Fruit fly (Drosophila melanogaster) whole organism, embryonic: Measurements from ENCODE around the gene CG15199.

ENCODE experiments used
- Atf-2 ChIP-seq: fragments of 200-800 bp; sonication (Bioruptor generic); optimal IDR thresholded peaks from 2 replicates; lab custom pipeline; 2016; ENCODE audit warnings: missing biosample characterization, missing genetic modification characterization
- CG10209 ChIP-seq: fragments of 200-800 bp; sonication (Bioruptor generic); optimal IDR thresholded peaks from 3 replicates; lab custom pipeline; 2017; ENCODE audit warnings: missing biosample characterization, mild to moderate bottlenecking, missing genetic modification characterization, missing genetic modification reagents
- CG11247 ChIP-seq: fragments of 200-800 bp; sonication (Bioruptor generic); IDR thresholded peaks from 2 replicates; pipeline ENCODE4 v1.3.6; 2022; ENCODE audit warnings: missing biosample characterization, missing genetic modification characterization
- CG11504 ChIP-seq: fragments of 200-800 bp; sonication (Bioruptor generic); optimal IDR thresholded peaks from 3 replicates; lab custom pipeline; 2019; ENCODE audit warnings: missing biosample characterization, mild to moderate bottlenecking, missing genetic modification characterization, moderate library complexity
- CG13296 ChIP-seq: fragments of 200-800 bp; sonication (Bioruptor generic); optimal IDR thresholded peaks from 3 replicates; lab custom pipeline; 2018; ENCODE audit warnings: missing biosample characterization, mild to moderate bottlenecking, missing genetic modification characterization
- CG14667 ChIP-seq: fragments of 200-800 bp; sonication (Bioruptor generic); IDR thresholded peaks from 2 replicates; pipeline ENCODE4 v1.3.6; 2022; ENCODE audit warnings: missing biosample characterization, missing genetic modification characterization
- CG14710 ChIP-seq: fragments of 200-800 bp; sonication (Bioruptor generic); optimal IDR thresholded peaks from 3 replicates; lab custom pipeline; 2019; ENCODE audit warnings: missing biosample characterization, mild to moderate bottlenecking, missing genetic modification characterization, moderate library complexity
- CG15011 ChIP-seq: fragments of 200-800 bp; sonication (Bioruptor generic); optimal IDR thresholded peaks from 3 replicates; lab custom pipeline; 2018; ENCODE audit warnings: missing biosample characterization, mild to moderate bottlenecking, missing genetic modification characterization
- CG15514 ChIP-seq: fragments of 200-800 bp; sonication (Bioruptor generic); optimal IDR thresholded peaks from 3 replicates; lab custom pipeline; 2017; ENCODE audit warnings: missing biosample characterization, missing genetic modification characterization, mild to moderate bottlenecking, moderate library complexity, missing genetic modification reagents
- CG17186 ChIP-seq: fragments of 200-800 bp; sonication (Bioruptor generic); optimal IDR thresholded peaks from 3 replicates; lab custom pipeline; 2017; ENCODE audit warnings: missing biosample characterization, missing genetic modification reagents, missing genetic modification characterization
- CG2116 ChIP-seq: fragments of 200-800 bp; sonication (Bioruptor generic); optimal IDR thresholded peaks from 3 replicates; lab custom pipeline; 2018; ENCODE audit warnings: missing biosample characterization, mild to moderate bottlenecking, missing genetic modification characterization
- CG30020 ChIP-seq: fragments of 200-800 bp; optimal IDR thresholded peaks from 2 replicates; lab custom pipeline; 2019; ENCODE audit warnings: missing biosample characterization, mild to moderate bottlenecking, missing genetic modification characterization, moderate library complexity
- CG30403 ChIP-seq: fragments of 200-800 bp; sonication (Bioruptor generic); optimal IDR thresholded peaks from 3 replicates; lab custom pipeline; 2016; ENCODE audit warnings: missing biosample characterization, missing genetic modification characterization
- CG3163 ChIP-seq: fragments of 200-800 bp; sonication (Bioruptor generic); optimal IDR thresholded peaks from 3 replicates; lab custom pipeline; 2016; ENCODE audit warnings: missing biosample characterization, missing genetic modification characterization
- CG3407 ChIP-seq: fragments of 200-800 bp; sonication (Bioruptor generic); optimal IDR thresholded peaks from 2 replicates; lab custom pipeline; 2018; ENCODE audit warnings: missing biosample characterization, mild to moderate bottlenecking, missing genetic modification characterization
- CG3847 ChIP-seq: fragments of 200-800 bp; sonication (Bioruptor generic); IDR thresholded peaks from 2 replicates; pipeline ENCODE4 v1.3.6; 2022; ENCODE audit warnings: missing biosample characterization, missing genetic modification characterization
- CG4328 ChIP-seq: fragments of 200-800 bp; sonication (Bioruptor generic); optimal IDR thresholded peaks from 3 replicates; lab custom pipeline; 2017; ENCODE audit warnings: missing biosample characterization, missing genetic modification reagents, missing genetic modification characterization
- CG5180 ChIP-seq: fragments of 200-800 bp; sonication (Bioruptor generic); optimal IDR thresholded peaks from 3 replicates; lab custom pipeline; 2017; ENCODE audit warnings: missing biosample characterization, missing genetic modification characterization, mild to moderate bottlenecking, moderate library complexity, missing genetic modification reagents
- CG5245 ChIP-seq: fragments of 200-800 bp; sonication (Bioruptor generic); optimal IDR thresholded peaks from 3 replicates; lab custom pipeline; 2016; ENCODE audit warnings: missing biosample characterization, missing genetic modification characterization
- CG6175 ChIP-seq: fragments of 200-800 bp; sonication (Bioruptor generic); IDR thresholded peaks from 3 replicates; pipeline ENCODE4 v1.3.6; 2022; ENCODE audit warnings: missing biosample characterization, missing genetic modification characterization
- Camta ChIP-seq: fragments of 200-800 bp; sonication (Bioruptor generic); optimal IDR thresholded peaks from 2 replicates; lab custom pipeline; 2016; ENCODE audit warnings: missing biosample characterization, missing genetic modification characterization
- Dfd ChIP-seq, 2 experiments: fragments of >200 bp; optimal IDR thresholded peaks; 2 replicates each; lab custom pipeline; 2017; ENCODE audit warnings: missing biosample characterization in 2 of 2, missing genetic modification characterization in 2 of 2
- Ets97D ChIP-seq: fragments of 200-800 bp; sonication (Bioruptor generic); optimal IDR thresholded peaks from 3 replicates; lab custom pipeline; 2016; ENCODE audit warnings: missing biosample characterization, missing genetic modification characterization
- HLHmδ ChIP-seq: fragments of 200-800 bp; sonication (Bioruptor generic); optimal IDR thresholded peaks from 2 replicates; lab custom pipeline; 2018; ENCODE audit warnings: missing biosample characterization, mild to moderate bottlenecking, missing genetic modification characterization, moderate library complexity
- Hmr ChIP-seq: fragments of 200-800 bp; sonication (Bioruptor generic); optimal IDR thresholded peaks from 3 replicates; lab custom pipeline; 2017; ENCODE audit warnings: mild to moderate bottlenecking, missing biosample characterization, missing genetic modification reagents, missing genetic modification characterization
- Hr3 ChIP-seq: fragments of 200-800 bp; sonication (Bioruptor generic); optimal IDR thresholded peaks from 3 replicates; lab custom pipeline; 2016; ENCODE audit warnings: missing biosample characterization, missing genetic modification characterization
- Hsf ChIP-seq: fragments of 200-800 bp; sonication (Bioruptor generic); optimal IDR thresholded peaks from 3 replicates; lab custom pipeline; 2016; ENCODE audit warnings: missing biosample characterization, missing genetic modification characterization
- Mes4 ChIP-seq: fragments of 200-800 bp; sonication (Bioruptor generic); optimal IDR thresholded peaks from 2 replicates; lab custom pipeline; 2016; ENCODE audit warnings: missing biosample characterization, missing genetic modification characterization
- Nf-YC ChIP-seq: fragments of 200-800 bp; optimal IDR thresholded peaks from 3 replicates; lab custom pipeline; 2019; ENCODE audit warnings: missing biosample characterization, mild to moderate bottlenecking, missing genetic modification characterization, moderate library complexity
- Opbp ChIP-seq: fragments of 200-800 bp; sonication (Bioruptor generic); IDR thresholded peaks from 3 replicates; pipeline ENCODE4 v1.3.6; 2022; ENCODE audit warnings: missing biosample characterization, missing genetic modification characterization; ENCODE audit not compliant: partially characterized antibody
- Sin3A ChIP-seq: fragments of >200 bp; optimal IDR thresholded peaks from 2 replicates; lab custom pipeline; 2018
- Sry-β ChIP-seq: fragments of 200-800 bp; sonication (Bioruptor generic); optimal IDR thresholded peaks from 2 replicates; lab custom pipeline; 2018; ENCODE audit warnings: missing biosample characterization, mild to moderate bottlenecking, missing genetic modification characterization, moderate library complexity
- btn ChIP-seq: fragments of 200-800 bp; sonication (Bioruptor generic); optimal IDR thresholded peaks from 2 replicates; lab custom pipeline; 2016; ENCODE audit warnings: missing biosample characterization, missing genetic modification characterization
- chn ChIP-seq: fragments of 200-800 bp; sonication (Bioruptor generic); optimal IDR thresholded peaks from 2 replicates; lab custom pipeline; 2016; ENCODE audit warnings: missing biosample characterization, missing genetic modification characterization
- dati ChIP-seq: fragments of 200-800 bp; sonication (Bioruptor generic); IDR thresholded peaks from 2 replicates; pipeline ENCODE4 v1.3.6; 2022; ENCODE audit warnings: missing biosample characterization, missing genetic modification characterization
- dimm ChIP-seq: fragments of 200-800 bp; sonication (Bioruptor generic); IDR thresholded peaks from 2 replicates; pipeline ENCODE4 v1.3.6; 2022; ENCODE audit warnings: missing biosample characterization, missing genetic modification characterization
- ftz-f1 ChIP-seq: fragments of 200-800 bp; sonication (Bioruptor generic); optimal IDR thresholded peaks from 2 replicates; lab custom pipeline; 2016; ENCODE audit warnings: missing biosample characterization, missing genetic modification characterization
- grau ChIP-seq: fragments of 200-800 bp; optimal IDR thresholded peaks from 3 replicates; lab custom pipeline; 2019; ENCODE audit warnings: missing biosample characterization, mild to moderate bottlenecking, missing genetic modification characterization, moderate library complexity
- jing ChIP-seq: fragments of 200-800 bp; sonication (Bioruptor generic); optimal IDR thresholded peaks from 2 replicates; lab custom pipeline; 2018; ENCODE audit warnings: missing biosample characterization, mild to moderate bottlenecking, missing genetic modification characterization
- klu ChIP-seq: fragments of 200-800 bp; sonication (Bioruptor generic); IDR thresholded peaks from 2 replicates; pipeline ENCODE4 v1.3.6; 2022; ENCODE audit warnings: missing biosample characterization, missing genetic modification characterization
- nerfin-1 ChIP-seq: fragments of 200-800 bp; sonication (Bioruptor generic); optimal IDR thresholded peaks from 3 replicates; lab custom pipeline; 2019; ENCODE audit warnings: missing biosample characterization, mild to moderate bottlenecking, missing genetic modification characterization, moderate library complexity
- peb ChIP-seq: fragments of 200-800 bp; sonication (Bioruptor generic); IDR thresholded peaks from 2 replicates; pipeline ENCODE4 v1.3.6; 2022; ENCODE audit warnings: missing biosample characterization, missing genetic modification characterization
- prd ChIP-seq, 3 experiments: fragments of >200 bp in 2 of 3; fragments of 200-800 bp in 1 of 3; sonication (Bioruptor generic) in 1 of 3; optimal IDR thresholded peaks in 2 of 3; IDR thresholded peaks in 1 of 3; 2 replicates in 2 of 3; 3 replicates in 1 of 3; pipeline versions ENCODE4 v1.3.6 to Lab custom; 2017 to 2022; ENCODE audit warnings: missing biosample characterization in 1 of 3, missing genetic modification characterization in 1 of 3
- sens ChIP-seq: fragments of 200-800 bp; sonication (Bioruptor generic); peaks from one replicate; lab custom pipeline; 2016; ENCODE audit warnings: missing biosample characterization, missing genetic modification characterization
- sob ChIP-seq: fragments of 200-800 bp; sonication (Bioruptor generic); IDR thresholded peaks from 2 replicates; pipeline ENCODE4 v1.3.6; 2022; ENCODE audit warnings: missing biosample characterization, missing genetic modification characterization
- tgo ChIP-seq: fragments of 200-800 bp; sonication (Bioruptor generic); IDR thresholded peaks from 3 replicates; pipeline ENCODE4 v1.3.6; 2022; ENCODE audit warnings: missing biosample characterization, missing genetic modification characterization
- unc-4 ChIP-seq: fragments of 200-800 bp; sonication (Bioruptor generic); IDR thresholded peaks from 2 replicates; pipeline ENCODE4 v1.3.6; 2022; ENCODE audit warnings: missing biosample characterization, missing genetic modification characterization; ENCODE audit not compliant: partially characterized antibody
- vnd ChIP-seq: fragments of 200-800 bp; sonication (Bioruptor generic); IDR thresholded peaks from 3 replicates; pipeline ENCODE4 v1.3.6; 2022; ENCODE audit warnings: missing biosample characterization, missing genetic modification characterization; ENCODE audit not compliant: partially characterized antibody
- zen2 ChIP-seq: fragments of 200-800 bp; sonication (Bioruptor generic); IDR thresholded peaks from 3 replicates; pipeline ENCODE4 v1.3.6; 2022; ENCODE audit warnings: missing biosample characterization, missing genetic modification characterization; ENCODE audit not compliant: partially characterized antibody

Gene CG15199

dm6 chrX:11153826-11154510 is 12.3 kb upstream of the CG15199 start, which contains the start of the genes rtv and Dlic (continued):
- TF ChIP-seq jing (GFP tag; lab: Kevin White, UChicago) (no peak), Camta (peak; percentile 14), CG15011 (GFP tag; lab: Kevin White, UChicago) (no peak), CG14667 (GFP tag; lab: Robert Waterston, UW) (no peak), dati (GFP tag; lab: Robert Waterston, UW) (no peak), nerfin-1 (tag; lab: Kevin White, UChicago) (peak; percentile 74), prd (optimal IDR thresholded peaks at IDR 0.05; lab: Kevin White, UChicago) (no peak), prd (GFP tag; IDR thresholded peaks at IDR 0.05; lab: Robert Waterston, UW) (0 out of 3 replicates have a peak, but pooled peaks have one; percentile 16), CG30403 (GFP tag; lab: Kevin White, UChicago) (peak; percentile 54), CG15514 (GFP tag; lab: Kevin White, UChicago) (peak; percentile 48), CG6175 (no peak), CG3163 (GFP tag; lab: Kevin White, UChicago) (no peak), CG11504 (tag; lab: Kevin White, UChicago) (peak; percentile 44), CG3847 (GFP tag; lab: Robert Waterston, UW) (0 out of 2 replicates have a peak, but pooled peaks have one; percentile 26), tgo (no peak), ftz-f1 (no peak), dimm (no peak), CG10209 (GFP tag; lab: Kevin White, UChicago) (no peak), btn (no peak), Dfd (GFP tag; optimal IDR thresholded peaks at IDR 0.05; lab: Kevin White, UChicago) (no peak), Hsf (GFP tag; lab: Kevin White, UChicago) (peak; percentile 42), CG2116 (GFP tag; lab: Kevin White, UChicago) (peak; percentile 67), CG5180 (GFP tag; lab: Kevin White, UChicago) (no peak), Nf-YC (tag; lab: Kevin White, UChicago) (no peak), Sry-β (GFP tag; lab: Kevin White, UChicago) (peak; percentile 7), Atf-2 (GFP tag; lab: Kevin White, UChicago) (peak; percentile 12), grau (peak; percentile 21), Hmr (GFP tag; lab: Kevin White, UChicago) (peak; percentile 56), zen2 (GFP tag; lab: Robert Waterston, UW) (peak; percentile 22; the same call in 1 of the 3 replicates), klu (no peak), CG3407 (no peak), peb (GFP tag; lab: Robert Waterston, UW) (no peak), Mes4 (peak; percentile 29), CG13296 (GFP tag; lab: Kevin White, UChicago) (no peak), CG4328 (GFP tag; lab: Kevin White, UChicago) (no peak), sob (GFP tag; lab: Robert Waterston, UW) (no peak), CG17186 (GFP tag; lab: Kevin White, UChicago) (no peak), unc-4 (GFP tag; lab: Robert Waterston, UW) (peak; percentile 79), Ets97D (GFP tag; lab: Kevin White, UChicago) (peak; percentile 51), CG11247 (GFP tag; lab: Robert Waterston, UW) (no peak; the same call in 1 of the 2 replicates), chn (GFP tag; lab: Kevin White, UChicago) (peak; percentile 1), Opbp (GFP tag; lab: Robert Waterston, UW) (0 out of 3 replicates have a peak, but pooled peaks have one; percentile 47), sens (GFP tag; lab: Kevin White, UChicago) (peak; percentile 30), vnd (GFP tag; lab: Robert Waterston, UW) (peak; percentile 45; the same call in 1 of the 3 replicates), CG5245 (GFP tag; lab: Kevin White, UChicago) (peak; percentile 32), HLHmδ (GFP tag; lab: Kevin White, UChicago) (no peak), CG30020 (peak; percentile 56), Hr3 (GFP tag; lab: Kevin White, UChicago) (no peak), Sin3A (peak; percentile 68), CG14710 (peak; percentile 63)
